Fruit fly (Drosophila melanogaster): ENCODE measurements around the gene her.

DNA sequence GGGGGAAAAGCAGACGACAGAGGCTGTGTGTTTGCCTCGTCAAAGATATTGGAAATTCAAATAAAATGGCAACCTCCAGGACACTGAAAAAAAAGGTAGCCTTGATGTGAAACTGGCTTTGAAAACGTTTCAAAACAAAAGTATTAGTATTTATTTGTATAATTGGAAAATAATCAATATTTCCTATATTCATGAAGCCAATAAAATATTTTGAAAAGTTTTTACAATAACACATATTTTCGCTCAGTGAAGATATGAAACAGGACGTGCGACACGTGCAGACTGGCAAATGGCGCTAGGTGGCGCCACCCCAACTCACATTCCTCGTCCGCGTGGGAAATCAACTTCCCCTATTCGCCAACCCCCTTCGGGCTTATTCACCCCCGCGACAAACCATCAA, 29.2 kb upstream of the her start:
- no peak for TF ChIP-seq psq (optimal IDR thresholded peaks at IDR 0.05)
- TF ChIP-seq Sin3A (optimal IDR thresholded peaks at IDR 0.05) = no peak
- no peak for TF ChIP-seq insv (optimal IDR thresholded peaks at IDR 0.05)
- no peak for TF ChIP-seq h (optimal IDR thresholded peaks at IDR 0.05)
- no peak for TF ChIP-seq ttk (optimal IDR thresholded peaks at IDR 0.05)

Data from Kc167 (cell line).